Fruit fly (Drosophila melanogaster) whole organism, embryonic: Measurements from ENCODE around the gene Non3.

Experiments
- BEAF-32 ChIP-seq: fragments of 200-800 bp; sonication (Bioruptor generic); optimal IDR thresholded peaks from 3 replicates; lab custom pipeline; 2017; ENCODE audit warnings: missing biosample characterization, missing genetic modification characterization, mild to moderate bottlenecking, moderate library complexity, missing genetic modification reagents
- CG12391 ChIP-seq: fragments of 200-800 bp; sonication (Bioruptor generic); optimal IDR thresholded peaks from 3 replicates; lab custom pipeline; 2018; ENCODE audit warnings: missing biosample characterization, mild to moderate bottlenecking, missing genetic modification characterization, moderate library complexity
- CG12744 ChIP-seq: fragments of 200-800 bp; sonication (Bioruptor generic); optimal IDR thresholded peaks from 2 replicates; lab custom pipeline; 2016; ENCODE audit warnings: missing biosample characterization, missing genetic modification characterization
- CG14965 ChIP-seq: fragments of 200-800 bp; sonication (Bioruptor generic); optimal IDR thresholded peaks from 2 replicates; lab custom pipeline; 2016; ENCODE audit warnings: missing biosample characterization, missing genetic modification characterization, borderline replicate concordance
- CG16813 ChIP-seq: fragments of 200-800 bp; sonication (Bioruptor generic); IDR thresholded peaks from 3 replicates; pipeline ENCODE4 v1.3.6; 2022; ENCODE audit warnings: missing biosample characterization, missing genetic modification characterization; ENCODE audit not compliant: partially characterized antibody
- CG2129 ChIP-seq: fragments of 200-800 bp; sonication (Bioruptor generic); IDR thresholded peaks from 2 replicates; pipeline ENCODE4 v1.3.6; 2022; ENCODE audit warnings: missing biosample characterization, missing genetic modification characterization; ENCODE audit not compliant: partially characterized antibody
- CG2199 ChIP-seq: fragments of 200-800 bp; sonication (Bioruptor generic); IDR thresholded peaks from 3 replicates; pipeline ENCODE4 v1.3.6; 2022; ENCODE audit warnings: missing biosample characterization, missing genetic modification characterization
- CG33557 ChIP-seq: fragments of 200-800 bp; sonication (Bioruptor generic); optimal IDR thresholded peaks from 2 replicates; lab custom pipeline; 2019; ENCODE audit warnings: missing biosample characterization, mild to moderate bottlenecking, missing genetic modification characterization, moderate library complexity
- CG3726 ChIP-seq: fragments of 200-800 bp; sonication (Bioruptor generic); IDR thresholded peaks from 3 replicates; pipeline ENCODE4, ENCODE4 v1.3.6; 2022; ENCODE audit warnings: missing biosample characterization, missing genetic modification characterization
- CG4282 ChIP-seq: fragments of 200-800 bp; sonication (Bioruptor generic); optimal IDR thresholded peaks from 2 replicates; lab custom pipeline; 2016; ENCODE audit warnings: missing biosample characterization, missing genetic modification characterization
- CG4424 ChIP-seq: fragments of 200-800 bp; sonication (Bioruptor generic); optimal IDR thresholded peaks from 3 replicates; lab custom pipeline; 2016; ENCODE audit warnings: missing biosample characterization, missing genetic modification characterization
- CG4820 ChIP-seq: fragments of 200-800 bp; sonication (Bioruptor generic); optimal IDR thresholded peaks from 3 replicates; lab custom pipeline; 2016; ENCODE audit warnings: missing biosample characterization, missing genetic modification characterization
- CG5953 ChIP-seq: fragments of 200-800 bp; sonication (Bioruptor generic); IDR thresholded peaks from 2 replicates; pipeline ENCODE4 v1.3.6; 2022; ENCODE audit warnings: missing biosample characterization, missing genetic modification characterization
- CG7987 ChIP-seq: fragments of 200-800 bp; sonication (Bioruptor generic); optimal IDR thresholded peaks from 2 replicates; lab custom pipeline; 2018; ENCODE audit warnings: missing biosample characterization, mild to moderate bottlenecking, missing genetic modification characterization, moderate library complexity
- CG8281 ChIP-seq: fragments of 200-800 bp; sonication (Bioruptor generic); optimal IDR thresholded peaks from 2 replicates; lab custom pipeline; 2018; ENCODE audit warnings: missing biosample characterization, mild to moderate bottlenecking, missing genetic modification characterization, moderate library complexity
- CG8290 ChIP-seq, 3 experiments: fragments of 200-800 bp; sonication (Bioruptor generic); optimal IDR thresholded peaks; 2 replicates each; lab custom pipeline; 2016 to 2019; ENCODE audit warnings: missing biosample characterization in 3 of 3, missing genetic modification characterization in 3 of 3, mild to moderate bottlenecking in 2 of 3, moderate library complexity in 1 of 3
- Deaf1 ChIP-seq: fragments of 200-800 bp; optimal IDR thresholded peaks from 3 replicates; lab custom pipeline; 2019; ENCODE audit warnings: missing biosample characterization, mild to moderate bottlenecking, missing genetic modification characterization, moderate library complexity
- Dip3 ChIP-seq: fragments of 200-800 bp; sonication (Bioruptor generic); optimal IDR thresholded peaks from 3 replicates; lab custom pipeline; 2016; ENCODE audit warnings: missing biosample characterization, missing genetic modification characterization
- Dll ChIP-seq: fragments of 200-800 bp; sonication (Bioruptor generic); IDR thresholded peaks from 4 replicates; pipeline ENCODE4 v1.3.6; 2022; ENCODE audit warnings: missing biosample characterization, missing genetic modification characterization; ENCODE audit not compliant: partially characterized antibody
- ERR ChIP-seq: fragments of 200-800 bp; sonication (Bioruptor generic); optimal IDR thresholded peaks from 2 replicates; lab custom pipeline; 2016; ENCODE audit warnings: missing biosample characterization, missing genetic modification characterization
- Fer2 ChIP-seq: fragments of 200-800 bp; sonication (Bioruptor generic); optimal IDR thresholded peaks from 2 replicates; lab custom pipeline; 2018; ENCODE audit warnings: missing biosample characterization, mild to moderate bottlenecking, missing genetic modification characterization, moderate library complexity
- H15 ChIP-seq: fragments of 200-800 bp; sonication (Bioruptor generic); IDR thresholded peaks from 3 replicates; pipeline ENCODE4 v1.3.6; 2022; ENCODE audit warnings: missing biosample characterization, missing genetic modification characterization
- HmgD ChIP-seq: fragments of 200-800 bp; sonication (Bioruptor generic); optimal IDR thresholded peaks from 3 replicates; lab custom pipeline; 2016; ENCODE audit warnings: missing biosample characterization, missing genetic modification characterization
- Lhr ChIP-seq: fragments of 200-800 bp; sonication (Bioruptor generic); optimal IDR thresholded peaks from 3 replicates; lab custom pipeline; 2017; ENCODE audit warnings: mild to moderate bottlenecking, missing biosample characterization, missing genetic modification reagents, missing genetic modification characterization
- Lim3 ChIP-seq: fragments of 200-800 bp; sonication (Bioruptor generic); IDR thresholded peaks from 2 replicates; pipeline ENCODE4 v1.3.6; 2022; ENCODE audit warnings: missing biosample characterization, missing genetic modification characterization
- MESR4 ChIP-seq: fragments of 200-800 bp; sonication (Bioruptor generic); optimal IDR thresholded peaks from 2 replicates; lab custom pipeline; 2018; ENCODE audit warnings: missing biosample characterization, mild to moderate bottlenecking, missing genetic modification characterization, moderate library complexity
- Myb ChIP-seq: fragments of 200-800 bp; sonication (Bioruptor generic); optimal IDR thresholded peaks from 2 replicates; lab custom pipeline; 2016; ENCODE audit warnings: missing biosample characterization, missing genetic modification characterization
- Nf-YB ChIP-seq: fragments of 200-800 bp; sonication (Bioruptor generic); optimal IDR thresholded peaks from 3 replicates; lab custom pipeline; 2019; ENCODE audit warnings: missing biosample characterization, mild to moderate bottlenecking, missing genetic modification characterization, moderate library complexity
- Vsx1 ChIP-seq: fragments of 200-800 bp; sonication (Bioruptor generic); optimal IDR thresholded peaks from 2 replicates; lab custom pipeline; 2017; ENCODE audit warnings: missing biosample characterization, mild to moderate bottlenecking, missing genetic modification characterization, missing genetic modification reagents
- aop ChIP-seq: fragments of 200-800 bp; sonication (Bioruptor generic); IDR thresholded peaks from 2 replicates; pipeline ENCODE4 v1.3.6; 2022; ENCODE audit warnings: missing biosample characterization, missing genetic modification characterization
- cas ChIP-seq: fragments of 200-800 bp; sonication (Bioruptor generic); IDR thresholded peaks from 2 replicates; pipeline ENCODE4 v1.3.6; 2022; ENCODE audit warnings: missing biosample characterization, missing genetic modification characterization
- cato ChIP-seq: fragments of 200-800 bp; sonication (Bioruptor generic); optimal IDR thresholded peaks from 2 replicates; lab custom pipeline; 2016; ENCODE audit warnings: missing biosample characterization, missing genetic modification characterization, borderline replicate concordance
- chm ChIP-seq: fragments of 200-800 bp; sonication (Bioruptor generic); IDR thresholded peaks from 2 replicates; pipeline ENCODE4 v1.3.6; 2022; ENCODE audit warnings: missing biosample characterization, missing genetic modification characterization
- chn ChIP-seq: fragments of 200-800 bp; sonication (Bioruptor generic); optimal IDR thresholded peaks from 2 replicates; lab custom pipeline; 2016; ENCODE audit warnings: missing biosample characterization, missing genetic modification characterization
- da ChIP-seq: fragments of 200-800 bp; sonication (Bioruptor generic); optimal IDR thresholded peaks from 2 replicates; lab custom pipeline; 2016; ENCODE audit warnings: missing biosample characterization, missing genetic modification characterization
- danr ChIP-seq: fragments of 200-800 bp; sonication (Bioruptor generic); IDR thresholded peaks from 2 replicates; pipeline ENCODE4 v1.3.6; 2022; ENCODE audit warnings: missing biosample characterization, missing genetic modification characterization
- disco-r ChIP-seq: fragments of 200-800 bp; sonication (Bioruptor generic); optimal IDR thresholded peaks from 2 replicates; lab custom pipeline; 2016; ENCODE audit warnings: missing biosample characterization, missing genetic modification characterization
- dmrt99B ChIP-seq: fragments of 200-800 bp; sonication (Bioruptor generic); optimal IDR thresholded peaks from 2 replicates; lab custom pipeline; 2018; ENCODE audit warnings: missing biosample characterization, mild to moderate bottlenecking, missing genetic modification characterization, moderate library complexity
- esg ChIP-seq: fragments of 200-800 bp; sonication (Bioruptor generic); conservative IDR thresholded peaks from 2 replicates; pipeline ENCODE4 v1.3.6; 2022; ENCODE audit warnings: missing biosample characterization, missing genetic modification characterization
- ftz-f1 ChIP-seq: fragments of 200-800 bp; sonication (Bioruptor generic); optimal IDR thresholded peaks from 2 replicates; lab custom pipeline; 2016; ENCODE audit warnings: missing biosample characterization, missing genetic modification characterization
- gce ChIP-seq: fragments of 200-800 bp; sonication (Bioruptor generic); IDR thresholded peaks from 3 replicates; pipeline ENCODE4 v1.3.6; 2022; ENCODE audit warnings: missing biosample characterization, missing genetic modification characterization
- gsb-n ChIP-seq: fragments of 200-800 bp; sonication (Bioruptor generic); optimal IDR thresholded peaks from 3 replicates; lab custom pipeline; 2018; ENCODE audit warnings: missing biosample characterization, mild to moderate bottlenecking, missing genetic modification characterization
- hth ChIP-seq: fragments of >200 bp; optimal IDR thresholded peaks from 2 replicates; lab custom pipeline; 2017; ENCODE audit warnings: inconsistent platforms
- kah ChIP-seq: fragments of 200-800 bp; sonication (Bioruptor generic); optimal IDR thresholded peaks from 2 replicates; lab custom pipeline; 2018; ENCODE audit warnings: missing biosample characterization, mild to moderate bottlenecking, missing genetic modification characterization
- kay ChIP-seq: fragments of 200-800 bp; sonication (Bioruptor generic); optimal IDR thresholded peaks from 2 replicates; lab custom pipeline; 2016; ENCODE audit warnings: missing biosample characterization, missing genetic modification characterization
- ken ChIP-seq: fragments of 200-800 bp; sonication (Bioruptor generic); IDR thresholded peaks from 3 replicates; pipeline ENCODE4 v1.3.6; 2022; ENCODE audit warnings: missing biosample characterization, missing genetic modification characterization
- onecut ChIP-seq: fragments of 200-800 bp; sonication (Bioruptor generic); IDR thresholded peaks from 2 replicates; pipeline ENCODE4 v1.3.6; 2022; ENCODE audit warnings: missing biosample characterization, missing genetic modification characterization
- repo ChIP-seq: fragments of 200-800 bp; sonication (Bioruptor generic); optimal IDR thresholded peaks from 2 replicates; lab custom pipeline; 2016; ENCODE audit warnings: missing biosample characterization, missing genetic modification characterization
- slbo ChIP-seq: fragments of 200-800 bp; sonication (Bioruptor generic); IDR thresholded peaks from 2 replicates; pipeline ENCODE4 v1.3.6; 2022; ENCODE audit warnings: missing biosample characterization, missing genetic modification characterization
- tio ChIP-seq: fragments of 200-800 bp; sonication (Bioruptor generic); optimal IDR thresholded peaks from 2 replicates; lab custom pipeline; 2017; ENCODE audit warnings: missing biosample characterization, missing genetic modification characterization, inconsistent platforms
- tll ChIP-seq, 2 experiments: fragments of 200-800 bp in 1 of 2; fragments of >200 bp in 1 of 2; sonication (Bioruptor generic) in 1 of 2; optimal IDR thresholded peaks; 2 replicates each; lab custom pipeline; 2017 to 2019; ENCODE audit warnings: missing biosample characterization in 2 of 2, missing genetic modification characterization in 2 of 2, mild to moderate bottlenecking in 1 of 2, moderate library complexity in 1 of 2

Non3 gene

DNA sequence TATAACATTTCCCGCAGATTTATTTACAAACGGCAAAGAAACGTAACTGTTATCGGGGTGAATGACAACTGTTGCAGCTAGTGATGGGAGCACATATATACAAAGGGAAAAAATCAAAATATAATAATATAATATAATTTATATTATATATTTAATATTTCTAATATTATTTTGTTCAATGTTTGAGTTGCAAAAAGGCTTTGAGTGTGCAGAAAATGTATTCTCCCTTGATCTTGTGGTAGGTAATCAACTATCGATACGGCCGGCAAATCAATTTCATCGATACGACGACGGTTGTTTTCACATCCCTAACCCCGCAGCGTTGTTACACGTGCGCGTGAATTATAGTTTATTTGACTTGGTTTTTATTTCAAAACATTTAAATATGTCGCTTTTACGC lies at the start of gene Non3, which contains the start of gene mTerf5 (continued):
- TF ChIP-seq Myb (GFP tag; lab: Kevin White, UChicago) (peak; percentile 18), CG16813 (GFP tag; lab: Robert Waterston, UW) (peak; percentile 89), tio (GFP tag; lab: Kevin White, UChicago) (no peak), chn (GFP tag; lab: Kevin White, UChicago) (no peak), CG3726 (GFP tag; lab: Robert Waterston, UW) (no peak), da (no peak), chm (no peak), Lim3 (GFP tag; lab: Robert Waterston, UW) (no peak), cato (GFP tag; lab: Kevin White, UChicago) (no peak), CG2199 (GFP tag; lab: Robert Waterston, UW) (no peak), dmrt99B (tag; lab: Kevin White, UChicago) (no peak), Deaf1 (tag; lab: Kevin White, UChicago) (no peak), Nf-YB (GFP tag; lab: Kevin White, UChicago) (peak; percentile 29), danr (GFP tag; lab: Robert Waterston, UW) (no peak), Dip3 (GFP tag; lab: Kevin White, UChicago) (peak; percentile 8), Dll (GFP tag; lab: Robert Waterston, UW) (peak; percentile 95), CG4820 (GFP tag; lab: Kevin White, UChicago) (peak; percentile 42), repo (GFP tag; lab: Kevin White, UChicago) (peak; percentile 18), ERR (no peak), MESR4 (GFP tag; lab: Kevin White, UChicago) (peak; percentile 36), HmgD (GFP tag; lab: Kevin White, UChicago) (no peak), onecut (no peak), CG12391 (tag; lab: Kevin White, UChicago) (peak; percentile 84), gsb-n (tag; lab: Kevin White, UChicago) (peak; percentile 58), ken (GFP tag; lab: Robert Waterston, UW) (peak; percentile 45; the same call in 1 of the 3 replicates), cas (GFP tag; lab: Robert Waterston, UW) (no peak), BEAF-32 (GFP tag; lab: Kevin White, UChicago) (peak; percentile 81), hth (no peak), Vsx1 (GFP tag; lab: Kevin White, UChicago) (peak; percentile 27), CG4282 (GFP tag; lab: Kevin White, UChicago) (no peak), CG14965 (GFP tag; lab: Kevin White, UChicago) (no peak), kay (no peak), esg (GFP tag; lab: Robert Waterston, UW) (peak; percentile 55), CG7987 (GFP tag; lab: Kevin White, UChicago) (peak; percentile 9), kah (GFP tag; lab: Kevin White, UChicago) (peak; percentile 71), gce (no peak), ftz-f1 (GFP tag; lab: Kevin White, UChicago) (no peak), CG5953 (GFP tag; lab: Robert Waterston, UW) (no peak), Lhr (GFP tag; lab: Kevin White, UChicago) (peak; percentile 15), aop (GFP tag; lab: Robert Waterston, UW) (no peak), H15 (GFP tag; lab: Robert Waterston, UW) (peak; percentile 15; the same call in 1 of the 3 replicates), slbo (GFP tag; lab: Robert Waterston, UW) (peak; percentile 67; the same call in 1 of the 2 replicates), CG33557 (GFP tag; lab: Kevin White, UChicago) (peak; percentile 47), Fer2 (tag; lab: Kevin White, UChicago) (peak; percentile 15), CG2129 (GFP tag; lab: Robert Waterston, UW) (peak; percentile 91), disco-r (GFP tag; lab: Kevin White, UChicago) (no peak), CG8290 (GFP tag; optimal IDR thresholded peaks at IDR 0.05; lab: Kevin White, UChicago) (peak; percentile 52), CG8290 (tag; optimal IDR thresholded peaks at IDR 0.05; lab: Kevin White, UChicago) (peak in 1 of 2 experiments; percentile 20), CG4424 (GFP tag; lab: Kevin White, UChicago) (peak; percentile 43), CG12744 (GFP tag; lab: Kevin White, UChicago) (no peak), tll (GFP tag; optimal IDR thresholded peaks at IDR 0.05; lab: Kevin White, UChicago) (no peak), CG8281 (tag; lab: Kevin White, UChicago) (no peak)
